Worm (Caenorhabditis elegans) whole organism, L1 larva: ENCODE results near the gene F48F7.6.

Experiments used
- aly-2 ChIP-seq: fragments of 150-350 bp; optimal IDR thresholded peaks from 2 replicates; lab custom pipeline; 2014; ENCODE audit warnings: missing biosample characterization, missing genetic modification characterization
- mdl-1 ChIP-seq, 2 experiments: fragments of 150-350 bp; optimal IDR thresholded peaks; 2 replicates each; lab custom pipeline; 2014 to 2017; ENCODE audit warnings: missing biosample characterization in 2 of 2, missing genetic modification characterization in 2 of 2, inconsistent platforms in 1 of 2

DNA sequence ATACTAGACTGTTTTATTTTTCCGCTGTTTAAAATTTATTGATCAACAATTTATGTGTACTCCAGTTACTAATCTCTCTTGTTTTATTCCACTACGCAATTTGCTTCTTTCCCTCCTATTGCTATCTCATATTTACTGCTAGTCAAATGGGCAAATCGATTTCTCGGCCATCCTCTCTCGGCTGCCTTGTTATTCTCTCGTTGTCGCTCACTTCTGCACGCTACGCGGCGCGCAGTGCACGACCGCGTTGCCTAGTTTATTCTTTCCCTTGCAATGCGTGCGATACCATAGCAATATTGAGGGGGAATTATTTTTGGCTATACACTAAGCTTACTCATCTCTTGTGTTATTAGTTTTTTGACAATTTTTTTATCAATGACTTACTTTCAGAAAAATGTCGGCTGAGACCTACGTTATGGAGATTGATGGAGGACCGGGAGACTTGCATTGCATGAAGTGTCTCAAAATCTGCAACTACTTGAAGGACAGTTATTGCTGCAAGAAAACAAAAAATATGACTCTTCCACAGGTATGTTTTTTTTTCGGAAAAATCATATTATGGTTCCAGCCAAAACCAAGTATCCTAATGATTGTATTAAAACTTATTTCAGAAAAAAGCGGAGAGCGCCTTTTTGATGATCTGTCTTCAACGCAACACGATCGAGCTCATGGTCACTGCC lies at the start of gene F48F7.6:
- TF ChIP-seq mdl-1 (tag; optimal IDR thresholded peaks at IDR 0.05; lab: Kevin White, UChicago) (peak in 1 of 2 experiments; percentile 46), aly-2 (tag; lab: Kevin White, UChicago) (peak; percentile 6)
